Worm (Caenorhabditis elegans): Measurements from ENCODE around the gene C53A5.9.

DNA sequence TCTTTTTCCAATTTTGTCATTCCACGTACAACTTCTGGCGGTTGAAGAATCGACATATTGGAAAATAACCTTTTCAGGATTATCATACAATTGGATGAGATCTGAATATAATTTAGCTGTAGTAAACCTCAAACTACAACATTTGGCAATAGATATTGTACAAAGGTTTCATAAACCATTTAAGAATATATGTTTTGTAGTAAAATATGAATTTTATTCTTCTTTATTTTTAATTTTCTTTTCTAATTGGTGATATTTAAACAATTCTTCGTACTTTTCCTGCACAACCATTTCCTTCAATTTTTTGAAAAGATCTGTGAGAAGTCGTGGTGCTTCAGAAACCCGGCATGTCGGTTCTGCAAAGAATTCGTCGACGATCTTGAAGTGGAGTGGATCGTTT, 37.7 kb downstream of the C53A5.9 start, which contains the start of gene C53A5.17:
- TF ChIP-seq nhr-11 (tag; optimal IDR thresholded peaks at IDR 0.05) (no peak), snpc-4 (tag; optimal IDR thresholded peaks at IDR 0.05) (no peak), nhr-77 (tag; optimal IDR thresholded peaks at IDR 0.05) (no peak), nhr-12 (tag; optimal IDR thresholded peaks at IDR 0.05) (no peak)

All from whole organism, L2 larva.